Worm (Caenorhabditis elegans) whole organism, early embryonic: ENCODE results near the gene T10B9.9.

Experiments used
- ama-1 ChIP-seq: fragments of 150-350 bp; optimal IDR thresholded peaks from 2 replicates; lab custom pipeline; 2014
- ceh-13 ChIP-seq: fragments of 200-800 bp; sonication (Bioruptor generic); optimal IDR thresholded peaks from 2 replicates; lab custom pipeline; 2018; ENCODE audit warnings: mild to moderate bottlenecking, missing genetic modification characterization, missing compliant biosample characterization
- flt-1 ChIP-seq: fragments of 200-800 bp; sonication (Bioruptor generic); IDR thresholded peaks from 2 replicates; pipeline ENCODE4 v1.3.6; 2022; ENCODE audit warnings: missing genetic modification characterization, missing compliant biosample characterization

DNA sequence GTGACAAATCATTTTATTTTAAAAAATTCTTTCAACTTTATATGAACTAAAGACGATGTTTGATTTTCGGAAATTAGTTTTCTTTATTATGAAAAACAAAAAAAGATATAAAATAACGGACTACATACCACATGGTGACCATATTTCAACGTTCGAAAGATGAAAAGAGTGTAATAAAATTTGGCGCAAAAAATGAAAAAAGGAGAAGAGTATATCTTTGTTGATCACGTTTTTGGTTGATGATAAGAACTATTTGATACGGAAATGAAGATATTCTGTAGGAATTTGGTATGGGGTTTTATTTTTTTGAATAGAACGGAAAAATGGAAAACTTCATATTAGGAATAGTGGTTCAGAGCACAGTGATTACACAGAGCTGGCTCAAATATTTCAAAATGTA, 22.6 kb downstream of the T10B9.9 start, which contains the start of gene Y53C12B.7:
- TF ChIP-seq flt-1 (GFP tag; lab: Robert Waterston, UW) (no peak), ama-1 (no peak), ceh-13 (GFP tag; lab: Kevin White, UChicago) (no peak)
